Worm (Caenorhabditis elegans) whole organism, dauer: ENCODE results near the gene T01B6.1.

Source experiments
- unc-62 ChIP-seq: sonication (generic microtip); optimal IDR thresholded peaks from 2 replicates; lab custom pipeline; 2017; ENCODE audit warnings: missing biosample characterization, missing genetic modification reagents, missing genetic modification characterization

Gene T01B6.1

DNA sequence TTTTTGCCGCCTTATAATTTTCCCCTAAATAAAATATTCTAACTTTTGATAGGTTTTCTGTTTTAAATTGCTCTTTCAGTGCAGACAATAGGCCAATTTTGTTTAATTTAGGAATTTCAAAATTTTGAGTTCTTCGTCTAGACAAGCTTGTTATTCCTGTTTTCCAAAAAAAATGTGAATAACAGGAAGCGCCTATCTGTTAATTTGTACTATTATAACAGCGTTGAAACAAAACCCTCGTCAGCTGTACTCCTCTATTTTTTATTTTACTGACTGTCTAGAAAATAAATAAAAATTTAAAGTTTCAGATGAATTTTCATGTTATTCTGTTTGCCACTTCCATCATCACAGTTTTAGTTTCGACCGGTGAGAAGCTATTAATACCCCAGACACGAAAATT, 45.8 kb downstream of the T01B6.1 start, which contains the start of gene F47G3.4:
Gene F47G3.4, plus strand, starts transcription at position 301 of the 400 bp plus-strand sequence.
- TF ChIP-seq unc-62: no peak

DNA sequence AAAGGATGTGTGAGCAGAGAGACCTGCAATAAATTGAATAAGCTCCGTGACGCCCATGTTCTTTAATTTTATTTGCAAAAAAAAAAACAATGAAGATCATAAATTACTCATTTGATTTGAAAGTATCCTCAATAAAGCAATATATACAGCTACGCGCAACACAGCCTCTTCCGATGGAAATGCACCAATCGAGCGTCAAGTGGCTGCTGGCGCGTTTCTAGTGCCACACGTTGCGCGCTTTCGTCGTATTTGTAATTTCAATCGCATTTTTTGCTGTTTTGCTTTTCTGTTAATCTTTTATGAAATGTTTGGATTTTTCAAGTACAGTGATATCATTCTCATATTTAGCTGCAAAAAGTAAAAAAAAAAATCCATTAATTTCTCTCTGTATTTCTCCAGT, 46.7 kb downstream of the T01B6.1 start:
- TF ChIP-seq unc-62: no peak

DNA sequence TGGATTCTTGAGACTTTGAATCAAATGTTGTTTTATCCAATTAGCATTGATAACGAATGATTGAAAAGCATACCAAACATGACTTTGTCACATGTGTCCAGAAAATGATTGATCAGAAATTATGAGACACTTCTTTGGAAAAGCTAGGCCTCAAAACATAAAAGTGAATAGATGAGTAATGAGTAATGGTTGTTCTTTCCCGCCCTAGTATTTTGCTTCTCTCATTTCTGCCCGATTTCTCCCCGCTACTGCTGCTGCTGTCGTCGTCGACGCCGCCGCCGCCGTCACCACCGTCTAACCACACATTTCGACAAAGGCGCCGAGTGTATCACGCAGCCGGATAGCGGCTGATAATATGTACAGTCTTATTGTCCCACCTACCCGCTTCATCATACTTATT, 50.0 kb downstream of the T01B6.1 start, which contains the start of gene F47G3.1:
Gene F47G3.1, plus strand, starts transcription at position 301 of the 400 bp plus-strand sequence.
- no peak for TF ChIP-seq unc-62

DNA sequence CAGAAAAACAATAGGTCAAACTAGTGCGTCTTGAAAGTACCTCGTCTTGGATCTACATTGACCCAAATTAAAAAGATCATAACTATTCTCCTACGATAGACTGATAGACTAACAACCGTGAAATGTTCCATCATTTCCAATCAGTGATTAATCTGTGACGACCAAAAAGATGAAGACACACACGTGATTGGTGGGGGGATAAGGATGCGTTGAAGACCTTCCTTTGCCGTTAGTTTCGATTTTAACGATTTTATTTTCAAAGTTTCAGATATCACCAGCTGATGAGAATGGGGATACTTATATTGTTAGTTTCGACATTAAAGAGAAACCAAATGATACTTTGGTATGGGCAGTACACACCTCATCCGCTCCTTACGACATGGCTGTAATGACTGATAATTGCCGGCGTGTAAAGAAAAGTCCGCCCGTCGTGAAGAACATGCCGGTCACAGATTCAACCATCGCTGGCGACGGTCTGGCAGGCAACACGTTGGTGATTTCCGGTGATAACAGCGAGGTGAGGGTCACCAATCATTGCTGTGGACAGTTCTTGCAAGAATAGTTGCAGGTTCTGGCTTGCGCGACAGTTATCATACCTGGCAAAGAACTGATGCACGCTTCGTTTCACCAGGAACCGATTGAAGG, 51.6 kb downstream of the T01B6.1 start:
- TF ChIP-seq unc-62: no peak

DNA sequence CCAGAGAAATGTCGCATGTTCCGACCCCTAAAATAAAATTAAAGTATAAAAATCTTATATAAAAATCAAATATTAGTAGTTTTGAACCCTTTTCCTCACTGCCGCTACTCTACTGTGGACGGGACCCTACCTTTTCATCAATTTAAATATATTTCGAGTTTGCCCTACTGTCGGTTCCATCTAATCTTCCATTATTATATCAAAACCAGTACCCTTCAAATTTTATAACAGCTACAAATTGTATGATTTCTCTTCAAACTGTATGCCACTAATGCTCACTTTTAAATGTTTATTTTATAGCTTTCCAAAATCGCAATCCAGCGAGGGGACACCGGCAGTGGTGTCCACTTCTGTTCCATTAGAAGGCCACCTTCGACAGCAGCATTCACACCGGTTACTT, 59.5 kb downstream of the T01B6.1 start, which contains the start of gene C43H6.6:
Gene C43H6.6, plus strand, starts transcription at position 301 of the 400 bp plus-strand sequence.
- TF ChIP-seq unc-62: no peak
